Fruit fly (Drosophila melanogaster) whole organism, embryonic: ENCODE data around the gene CG13081.

Experiments used
- Antp ChIP-seq: fragments of 200-800 bp; sonication (Bioruptor generic); optimal IDR thresholded peaks from 3 replicates; lab custom pipeline; 2016; ENCODE audit warnings: missing biosample characterization, missing genetic modification characterization
- B-H2 ChIP-seq: fragments of 200-800 bp; sonication (Bioruptor generic); optimal IDR thresholded peaks from 2 replicates; lab custom pipeline; 2018; ENCODE audit warnings: missing biosample characterization, mild to moderate bottlenecking, missing genetic modification characterization
- Bdp1 ChIP-seq: fragments of 200-800 bp; sonication (Bioruptor generic); optimal IDR thresholded peaks from 3 replicates; lab custom pipeline; 2016; ENCODE audit warnings: missing biosample characterization, missing genetic modification characterization
- CG11456 ChIP-seq: fragments of 200-800 bp; sonication (Bioruptor generic); IDR thresholded peaks from 3 replicates; pipeline ENCODE4 v1.3.6; 2022; ENCODE audit warnings: missing biosample characterization, missing genetic modification characterization
- CG11560 ChIP-seq: fragments of 200-800 bp; sonication (Bioruptor generic); IDR thresholded peaks from 3 replicates; pipeline ENCODE4 v1.3.6; 2022; ENCODE audit warnings: missing biosample characterization, missing genetic modification characterization
- CG12104 ChIP-seq: fragments of 200-800 bp; sonication (Bioruptor generic); optimal IDR thresholded peaks from 3 replicates; lab custom pipeline; 2016; ENCODE audit warnings: missing biosample characterization, missing genetic modification characterization
- CG12219 ChIP-seq: fragments of 200-800 bp; sonication (Bioruptor generic); optimal IDR thresholded peaks from 3 replicates; lab custom pipeline; 2018; ENCODE audit warnings: missing biosample characterization, mild to moderate bottlenecking, missing genetic modification characterization
- CG12299 ChIP-seq: fragments of 200-800 bp; sonication (Bioruptor generic); optimal IDR thresholded peaks from 2 replicates; lab custom pipeline; 2018; ENCODE audit warnings: missing biosample characterization, mild to moderate bottlenecking, missing genetic modification characterization
- CG1233 ChIP-seq: fragments of 200-800 bp; sonication (Bioruptor generic); optimal IDR thresholded peaks from 4 replicates; lab custom pipeline; 2018; ENCODE audit warnings: missing biosample characterization, mild to moderate bottlenecking, missing genetic modification characterization
- CG12391 ChIP-seq: fragments of 200-800 bp; sonication (Bioruptor generic); optimal IDR thresholded peaks from 3 replicates; lab custom pipeline; 2018; ENCODE audit warnings: missing biosample characterization, mild to moderate bottlenecking, missing genetic modification characterization, moderate library complexity
- CG13287 ChIP-seq: fragments of 200-800 bp; sonication (Bioruptor generic); IDR thresholded peaks from 2 replicates; pipeline ENCODE4 v1.3.6; 2022; ENCODE audit warnings: missing biosample characterization, missing genetic modification characterization; ENCODE audit not compliant: partially characterized antibody
- CG1603 ChIP-seq: fragments of 200-800 bp; sonication (Bioruptor generic); optimal IDR thresholded peaks from 2 replicates; lab custom pipeline; 2019; ENCODE audit warnings: missing biosample characterization, mild to moderate bottlenecking, missing genetic modification characterization, moderate library complexity
- CG17186 ChIP-seq: fragments of 200-800 bp; sonication (Bioruptor generic); optimal IDR thresholded peaks from 3 replicates; lab custom pipeline; 2017; ENCODE audit warnings: missing biosample characterization, missing genetic modification reagents, missing genetic modification characterization
- CG2678 ChIP-seq: fragments of 200-800 bp; sonication (Bioruptor generic); optimal IDR thresholded peaks from 3 replicates; lab custom pipeline; 2019; ENCODE audit warnings: missing biosample characterization, mild to moderate bottlenecking, missing genetic modification characterization, moderate library complexity
- CG3065 ChIP-seq: fragments of 200-800 bp; sonication (Bioruptor generic); optimal IDR thresholded peaks from 2 replicates; lab custom pipeline; 2016; ENCODE audit warnings: missing biosample characterization, missing genetic modification characterization
- CG33213 ChIP-seq: fragments of 200-800 bp; sonication (Bioruptor generic); optimal IDR thresholded peaks from 3 replicates; lab custom pipeline; 2016; ENCODE audit warnings: missing biosample characterization, missing genetic modification characterization
- CG6791 ChIP-seq: fragments of 200-800 bp; sonication (Bioruptor generic); IDR thresholded peaks from 3 replicates; pipeline ENCODE4 v1.3.6; 2022; ENCODE audit warnings: missing biosample characterization, missing genetic modification characterization; ENCODE audit not compliant: partially characterized antibody
- CG8281 ChIP-seq: fragments of 200-800 bp; sonication (Bioruptor generic); optimal IDR thresholded peaks from 2 replicates; lab custom pipeline; 2018; ENCODE audit warnings: missing biosample characterization, mild to moderate bottlenecking, missing genetic modification characterization, moderate library complexity
- Chrac-16 ChIP-seq: fragments of 200-800 bp; sonication (Bioruptor generic); optimal IDR thresholded peaks from 3 replicates; lab custom pipeline; 2016; ENCODE audit warnings: missing biosample characterization, missing genetic modification characterization
- Dip3 ChIP-seq: fragments of 200-800 bp; sonication (Bioruptor generic); optimal IDR thresholded peaks from 3 replicates; lab custom pipeline; 2016; ENCODE audit warnings: missing biosample characterization, missing genetic modification characterization
- Gug ChIP-seq: fragments of 200-800 bp; sonication (Bioruptor generic); IDR thresholded peaks from 4 replicates; pipeline ENCODE4 v1.3.6; 2022; ENCODE audit warnings: missing biosample characterization, missing genetic modification characterization
- H15 ChIP-seq: fragments of 200-800 bp; sonication (Bioruptor generic); IDR thresholded peaks from 3 replicates; pipeline ENCODE4 v1.3.6; 2022; ENCODE audit warnings: missing biosample characterization, missing genetic modification characterization
- H2.0 ChIP-seq: fragments of 200-800 bp; sonication (Bioruptor generic); IDR thresholded peaks from 2 replicates; pipeline ENCODE4 v1.3.6; 2022; ENCODE audit warnings: missing biosample characterization, missing genetic modification characterization
- Hmr ChIP-seq: fragments of 200-800 bp; sonication (Bioruptor generic); optimal IDR thresholded peaks from 3 replicates; lab custom pipeline; 2017; ENCODE audit warnings: mild to moderate bottlenecking, missing biosample characterization, missing genetic modification reagents, missing genetic modification characterization
- Hr51 ChIP-seq, 2 experiments: fragments of 200-800 bp; sonication (Bioruptor generic); optimal IDR thresholded peaks; 2 replicates in 1 of 2; 3 replicates in 1 of 2; lab custom pipeline; 2016 to 2018; ENCODE audit warnings: missing biosample characterization in 2 of 2, missing genetic modification characterization in 2 of 2, mild to moderate bottlenecking in 1 of 2, moderate library complexity in 1 of 2
- NfI ChIP-seq: fragments of 200-800 bp; sonication (Bioruptor generic); optimal IDR thresholded peaks from 3 replicates; lab custom pipeline; 2018; ENCODE audit warnings: missing biosample characterization, mild to moderate bottlenecking, missing genetic modification characterization, moderate library complexity
- Ptx1 ChIP-seq: fragments of 200-800 bp; sonication (Bioruptor generic); IDR thresholded peaks from 2 replicates; pipeline ENCODE4 v1.3.6; 2022; ENCODE audit warnings: missing biosample characterization, missing genetic modification characterization
- Sry-β ChIP-seq: fragments of 200-800 bp; sonication (Bioruptor generic); optimal IDR thresholded peaks from 2 replicates; lab custom pipeline; 2018; ENCODE audit warnings: missing biosample characterization, mild to moderate bottlenecking, missing genetic modification characterization, moderate library complexity
- Trl ChIP-seq, 3 experiments: fragments of >200 bp in 2 of 3; fragments of 200-800 bp in 1 of 3; sonication (Bioruptor generic) in 1 of 3; optimal IDR thresholded peaks; 2 replicates in 1 of 3; 3 replicates in 2 of 3; lab custom pipeline; 2016 to 2017; ENCODE audit warnings: missing biosample characterization in 1 of 3, missing genetic modification characterization in 1 of 3
- abd-A ChIP-seq: fragments of 200-800 bp; sonication (Bioruptor generic); optimal IDR thresholded peaks from 3 replicates; lab custom pipeline; 2019; ENCODE audit warnings: missing biosample characterization, mild to moderate bottlenecking, missing genetic modification characterization, moderate library complexity
- bbx ChIP-seq: fragments of 200-800 bp; sonication (Bioruptor generic); IDR thresholded peaks from 2 replicates; pipeline ENCODE4 v1.3.6; 2022; ENCODE audit warnings: missing biosample characterization, missing genetic modification characterization; ENCODE audit not compliant: partially characterized antibody
- cad ChIP-seq: fragments of >200 bp; optimal IDR thresholded peaks from 2 replicates; lab custom pipeline; 2017; ENCODE audit warnings: missing biosample characterization, missing genetic modification characterization
- ci ChIP-seq: fragments of 200-800 bp; sonication (Bioruptor generic); IDR thresholded peaks from 3 replicates; pipeline ENCODE4 v1.3.6; 2022; ENCODE audit warnings: missing biosample characterization, missing genetic modification characterization
- corto ChIP-seq: fragments of 200-800 bp; sonication (Bioruptor generic); optimal IDR thresholded peaks from 2 replicates; lab custom pipeline; 2016; ENCODE audit warnings: missing biosample characterization, mild to moderate bottlenecking, missing genetic modification characterization, moderate library complexity
- en ChIP-seq: fragments of 200-800 bp; sonication (Bioruptor generic); optimal IDR thresholded peaks from 2 replicates; lab custom pipeline; 2016; ENCODE audit warnings: missing biosample characterization, missing genetic modification characterization
- fru ChIP-seq: fragments of >200 bp; optimal IDR thresholded peaks from 2 replicates; lab custom pipeline; 2017
- fu2 ChIP-seq: fragments of 200-800 bp; sonication (Bioruptor generic); optimal IDR thresholded peaks from 2 replicates; lab custom pipeline; 2016; ENCODE audit warnings: missing biosample characterization, missing genetic modification characterization
- jing ChIP-seq: fragments of 200-800 bp; sonication (Bioruptor generic); optimal IDR thresholded peaks from 2 replicates; lab custom pipeline; 2018; ENCODE audit warnings: missing biosample characterization, mild to moderate bottlenecking, missing genetic modification characterization
- nerfin-1 ChIP-seq: fragments of 200-800 bp; sonication (Bioruptor generic); optimal IDR thresholded peaks from 3 replicates; lab custom pipeline; 2019; ENCODE audit warnings: missing biosample characterization, mild to moderate bottlenecking, missing genetic modification characterization, moderate library complexity
- onecut ChIP-seq: fragments of 200-800 bp; sonication (Bioruptor generic); IDR thresholded peaks from 2 replicates; pipeline ENCODE4 v1.3.6; 2022; ENCODE audit warnings: missing biosample characterization, missing genetic modification characterization
- org-1 ChIP-seq: fragments of 200-800 bp; sonication (Bioruptor generic); optimal IDR thresholded peaks from 2 replicates; lab custom pipeline; 2017; ENCODE audit warnings: missing biosample characterization, missing genetic modification characterization
- otp ChIP-seq: fragments of 200-800 bp; sonication (Bioruptor generic); IDR thresholded peaks from 3 replicates; pipeline ENCODE4, ENCODE4 v1.3.6; 2022; ENCODE audit warnings: missing biosample characterization, missing genetic modification characterization
- peb ChIP-seq: fragments of 200-800 bp; sonication (Bioruptor generic); IDR thresholded peaks from 2 replicates; pipeline ENCODE4 v1.3.6; 2022; ENCODE audit warnings: missing biosample characterization, missing genetic modification characterization
- pfk ChIP-seq: fragments of 200-800 bp; sonication (Bioruptor generic); optimal IDR thresholded peaks from 2 replicates; lab custom pipeline; 2018; ENCODE audit warnings: missing biosample characterization, mild to moderate bottlenecking, missing genetic modification characterization, moderate library complexity
- rib ChIP-seq: fragments of 200-800 bp; sonication (Bioruptor generic); IDR thresholded peaks from 2 replicates; pipeline ENCODE4 v1.3.6; 2022; ENCODE audit warnings: missing biosample characterization, missing genetic modification characterization
- scrt ChIP-seq: fragments of 200-800 bp; sonication (Bioruptor generic); optimal IDR thresholded peaks from 2 replicates; lab custom pipeline; 2018; ENCODE audit warnings: missing biosample characterization, mild to moderate bottlenecking, missing genetic modification characterization, moderate library complexity
- sim ChIP-seq: fragments of 200-800 bp; sonication (Bioruptor generic); IDR thresholded peaks from 2 replicates; pipeline ENCODE4 v1.3.6; 2022; ENCODE audit warnings: missing biosample characterization, missing genetic modification characterization
- sna ChIP-seq: fragments of 200-800 bp; sonication (Bioruptor generic); IDR thresholded peaks from 2 replicates; pipeline ENCODE4 v1.3.6; 2022; ENCODE audit warnings: missing biosample characterization, missing genetic modification characterization; ENCODE audit not compliant: partially characterized antibody
- yki ChIP-seq: fragments of >200 bp; optimal IDR thresholded peaks from 3 replicates; lab custom pipeline; 2018

Gene CG13081

dm6 chr2L:19575626-19576298, 35.4 kb downstream of the CG13081 start (continued):
- TF ChIP-seq rib (GFP tag; lab: Robert Waterston, UW) (no peak; the same call in 1 of the 2 replicates), scrt (GFP tag; lab: Kevin White, UChicago) (peak; percentile 89), CG3065 (GFP tag; lab: Kevin White, UChicago) (peak; percentile 87), pfk (GFP tag; lab: Kevin White, UChicago) (peak; percentile 100), corto (GFP tag; lab: Kevin White, UChicago) (peak; percentile 73), Bdp1 (GFP tag; lab: Kevin White, UChicago) (peak; percentile 89), cad (GFP tag; lab: Kevin White, UChicago) (no peak), Dip3 (peak; percentile 97), CG8281 (tag; lab: Kevin White, UChicago) (peak; percentile 79), jing (GFP tag; lab: Kevin White, UChicago) (peak; percentile 96), CG17186 (GFP tag; lab: Kevin White, UChicago) (peak; percentile 84), H2.0 (peak; percentile 90), Sry-β (GFP tag; lab: Kevin White, UChicago) (peak; percentile 52), CG33213 (GFP tag; lab: Kevin White, UChicago) (peak; percentile 90), otp (GFP tag; lab: Robert Waterston, UW) (peak; percentile 76; the same call in 2 of the 3 replicates), bbx (GFP tag; lab: Robert Waterston, UW) (peak; percentile 32; the same call in 1 of the 2 replicates), Trl (optimal IDR thresholded peaks at IDR 0.05; lab: Kevin White, UChicago) (peak; percentile 84 to 89), Trl (GFP tag; optimal IDR thresholded peaks at IDR 0.05; lab: Kevin White, UChicago) (peak; percentile 92), onecut (GFP tag; lab: Robert Waterston, UW) (peak; percentile 73), CG11560 (tag; lab: Robert Waterston, UW) (peak; percentile 90), CG11456 (GFP tag; lab: Robert Waterston, UW) (peak; percentile 94), ci (GFP tag; lab: Robert Waterston, UW) (peak; percentile 83), B-H2 (GFP tag; lab: Kevin White, UChicago) (peak; percentile 72), NfI (GFP tag; lab: Kevin White, UChicago) (peak; percentile 97), Antp (GFP tag; lab: Kevin White, UChicago) (peak; percentile 96), abd-A (tag; lab: Kevin White, UChicago) (peak; percentile 90), CG1233 (GFP tag; lab: Kevin White, UChicago) (peak; percentile 96), H15 (GFP tag; lab: Robert Waterston, UW) (peak; percentile 90), Gug (GFP tag; lab: Robert Waterston, UW) (peak; percentile 97), sna (no peak), CG2678 (peak; percentile 98), Hmr (GFP tag; lab: Kevin White, UChicago) (peak; percentile 97), CG12104 (GFP tag; lab: Kevin White, UChicago) (peak; percentile 96), CG1603 (tag; lab: Kevin White, UChicago) (peak; percentile 94), CG13287 (GFP tag; lab: Robert Waterston, UW) (peak; percentile 13; the same call in 1 of the 2 replicates), fru (lab: Kevin White, UChicago) (no peak), CG12391 (tag; lab: Kevin White, UChicago) (peak; percentile 97), en (peak; percentile 94), CG6791 (GFP tag; lab: Robert Waterston, UW) (0 out of 3 replicates have a peak, but pooled peaks have one; percentile 14), peb (GFP tag; lab: Robert Waterston, UW) (peak; percentile 89), fu2 (GFP tag; lab: Kevin White, UChicago) (peak; percentile 96), CG12299 (peak; percentile 78), yki (lab: Kevin White, UChicago) (peak; percentile 60), sim (GFP tag; lab: Robert Waterston, UW) (0 out of 2 replicates have a peak, but pooled peaks have one; percentile 42), Hr51 (GFP tag; optimal IDR thresholded peaks at IDR 0.05; lab: Kevin White, UChicago) (peak; percentile 96 to 97), Ptx1 (GFP tag; lab: Robert Waterston, UW) (peak; percentile 96), org-1 (peak; percentile 97), Chrac-16 (GFP tag; lab: Kevin White, UChicago) (peak; percentile 96), CG12219 (GFP tag; lab: Kevin White, UChicago) (peak; percentile 93), nerfin-1 (tag; lab: Kevin White, UChicago) (peak; percentile 80)
